Worm (Caenorhabditis elegans): ENCODE measurements around the gene hid-1.

The hid-1 gene

DNA sequence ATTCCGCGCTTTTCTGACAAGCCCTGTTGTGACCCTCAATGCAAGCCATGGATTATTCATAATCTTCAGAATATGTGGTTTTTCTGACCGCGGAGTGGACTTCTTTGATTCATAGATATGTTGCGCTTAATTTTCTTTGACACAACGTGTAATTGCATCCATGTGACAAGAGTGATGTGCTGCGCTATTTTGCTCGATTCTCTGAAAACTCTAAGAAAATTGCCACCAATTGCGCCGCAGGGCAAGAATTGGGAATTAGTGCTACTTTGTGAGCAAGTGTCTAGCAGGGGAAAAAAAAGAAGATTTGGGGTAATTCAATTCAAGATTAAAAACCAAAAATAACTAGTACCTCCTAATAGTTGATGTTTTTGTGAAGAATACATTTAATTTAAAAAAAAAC lies 24.8 kb upstream of the hid-1 start:
- no peak for TF ChIP-seq dao-5 (tag; optimal IDR thresholded peaks at IDR 0.05)
- no peak for TF ChIP-seq him-1 (tag; optimal IDR thresholded peaks at IDR 0.05)
- no peak for TF ChIP-seq W03F9.2 (tag; optimal IDR thresholded peaks at IDR 0.05)

DNA sequence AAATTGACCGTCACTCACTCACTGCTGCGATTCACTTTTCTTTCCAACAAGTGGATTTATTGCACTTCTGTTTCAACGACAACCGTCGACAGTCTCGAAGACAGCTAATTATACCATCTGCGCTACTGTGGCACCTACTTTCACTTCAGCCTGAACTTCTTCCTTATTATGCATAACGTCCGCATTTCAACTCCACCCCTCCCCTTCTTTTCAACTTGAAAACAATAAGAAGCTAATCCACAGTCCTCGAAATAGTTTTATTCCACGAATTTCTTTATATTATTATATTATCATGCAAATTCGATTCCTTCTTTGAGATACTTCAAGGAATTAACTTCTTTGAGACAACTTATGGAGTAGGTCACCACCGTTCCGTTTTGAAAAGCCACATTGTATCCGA lies 17.5 kb upstream of the hid-1 start, which contains the start of gene R04B3.1:
TSS of gene R04B3.1 (minus strand) at position 101 of the 400 bp plus-strand sequence.
- TF ChIP-seq him-1 (tag; optimal IDR thresholded peaks at IDR 0.05) (no peak), dao-5 (tag; optimal IDR thresholded peaks at IDR 0.05) (no peak), W03F9.2 (tag; optimal IDR thresholded peaks at IDR 0.05) (no peak)

- no peak for TF ChIP-seq dao-5 (tag; optimal IDR thresholded peaks at IDR 0.05)
- TF ChIP-seq W03F9.2 (tag; optimal IDR thresholded peaks at IDR 0.05) = no peak
- no peak for TF ChIP-seq him-1 (tag; optimal IDR thresholded peaks at IDR 0.05)
These were observed 15.2 kb upstream of the hid-1 start, which contains the start of gene R04B3.2 for ce11 chrX:2473618-2474017. R04B3.2 (minus strand) TSS chrX:2473718.

- no peak for TF ChIP-seq dao-5 (tag; optimal IDR thresholded peaks at IDR 0.05)
- no peak for TF ChIP-seq W03F9.2 (tag; optimal IDR thresholded peaks at IDR 0.05)
- no peak for TF ChIP-seq him-1 (tag; optimal IDR thresholded peaks at IDR 0.05)
These were observed 13.0 kb upstream of the hid-1 start, which contains the start of gene R04B3.3 for ce11 chrX:2475873-2476272. R04B3.3 (minus strand) TSS chrX:2475973.

DNA sequence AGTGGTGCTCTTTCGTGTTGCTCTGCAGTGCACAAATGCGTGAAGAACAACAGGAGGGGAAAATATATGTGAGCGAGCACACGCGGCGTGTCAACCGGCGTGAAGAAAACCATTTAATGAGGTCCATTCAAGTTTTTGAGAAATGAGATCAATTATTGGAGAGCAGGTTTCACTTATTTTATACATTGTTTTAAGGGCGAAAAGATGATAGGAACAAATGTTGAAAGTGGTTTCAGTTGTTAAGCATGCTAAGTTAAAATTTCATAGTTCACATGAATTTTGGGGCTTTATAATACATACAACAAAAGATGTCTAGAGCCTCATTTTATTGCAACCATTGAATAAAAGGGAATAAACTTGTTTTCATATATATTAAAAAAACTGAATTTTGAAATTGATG lies 10.0 kb upstream of the hid-1 start, which contains the start of gene K02E10.5:
TSS of gene K02E10.5 (minus strand) at position 101 of the 400 bp plus-strand sequence.
- TF ChIP-seq dao-5 (tag; optimal IDR thresholded peaks at IDR 0.05) (no peak), W03F9.2 (tag; optimal IDR thresholded peaks at IDR 0.05) (no peak), him-1 (tag; optimal IDR thresholded peaks at IDR 0.05) (no peak)

- TF ChIP-seq dao-5 (tag; optimal IDR thresholded peaks at IDR 0.05) = no peak
- TF ChIP-seq W03F9.2 (tag; optimal IDR thresholded peaks at IDR 0.05) = no peak
- TF ChIP-seq him-1 (tag; optimal IDR thresholded peaks at IDR 0.05) = no peak
These were observed 6.2 kb upstream of the hid-1 start, which contains the start of gene K02E10.6 for ce11 chrX:2482622-2483021. K02E10.6 (minus strand) TSS chrX:2482770.

DNA sequence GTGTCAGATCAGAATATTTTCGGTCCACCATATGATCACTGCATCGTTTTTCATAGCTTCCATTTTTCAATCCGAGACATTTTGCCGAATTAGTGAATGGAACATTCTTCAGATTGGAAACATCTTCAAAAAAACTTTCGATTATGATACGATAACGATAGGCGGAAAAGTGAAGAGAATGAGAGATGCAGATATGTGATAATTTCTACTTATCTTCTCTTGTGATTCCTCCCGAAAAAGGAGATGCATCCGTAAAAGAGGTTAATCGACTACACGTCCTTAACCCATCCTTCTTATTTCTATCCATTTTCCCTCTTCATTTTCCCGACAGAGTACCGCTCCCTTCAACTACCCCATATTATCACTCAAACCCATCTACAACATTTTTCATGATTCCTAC lies 5.8 kb upstream of the hid-1 start, which contains the start of gene K02E10.4:
TSS of gene K02E10.4 (plus strand) at position 186 of the 400 bp plus-strand sequence.
- TF ChIP-seq him-1 (tag; optimal IDR thresholded peaks at IDR 0.05) (no peak), dao-5 (tag; optimal IDR thresholded peaks at IDR 0.05) (no peak), W03F9.2 (tag; optimal IDR thresholded peaks at IDR 0.05) (no peak)

DNA sequence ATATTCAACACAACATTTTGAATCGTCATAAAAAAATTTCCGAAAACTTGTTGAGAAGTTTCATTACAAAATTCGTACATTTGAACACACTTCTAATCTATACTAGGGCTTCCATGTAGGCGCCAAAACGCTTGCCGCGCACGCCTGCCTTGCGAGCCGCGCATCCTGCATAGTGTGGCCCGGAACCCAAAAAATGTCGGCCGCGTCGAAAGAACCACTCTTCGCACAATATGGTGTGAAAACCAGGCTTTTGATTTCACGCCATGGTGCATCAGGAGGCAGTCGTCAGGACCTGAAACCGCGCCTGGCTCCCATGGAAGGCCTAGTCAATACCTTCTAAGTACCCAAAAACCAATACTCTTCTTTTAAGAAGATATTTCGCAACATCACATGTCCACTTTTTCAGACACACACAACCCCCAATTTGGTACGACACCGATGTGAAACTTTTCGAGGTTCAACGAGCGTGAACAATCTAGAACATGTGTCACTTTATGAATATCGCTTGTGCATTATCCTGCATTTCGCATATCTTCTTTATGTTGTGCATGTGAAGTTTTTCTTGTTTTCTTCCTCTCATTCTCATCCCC lies 4.8 kb downstream of the hid-1 start:
- TF ChIP-seq him-1 (tag; optimal IDR thresholded peaks at IDR 0.05) (no peak), dao-5 (tag; optimal IDR thresholded peaks at IDR 0.05) (no peak), W03F9.2 (tag; optimal IDR thresholded peaks at IDR 0.05) (no peak)

DNA sequence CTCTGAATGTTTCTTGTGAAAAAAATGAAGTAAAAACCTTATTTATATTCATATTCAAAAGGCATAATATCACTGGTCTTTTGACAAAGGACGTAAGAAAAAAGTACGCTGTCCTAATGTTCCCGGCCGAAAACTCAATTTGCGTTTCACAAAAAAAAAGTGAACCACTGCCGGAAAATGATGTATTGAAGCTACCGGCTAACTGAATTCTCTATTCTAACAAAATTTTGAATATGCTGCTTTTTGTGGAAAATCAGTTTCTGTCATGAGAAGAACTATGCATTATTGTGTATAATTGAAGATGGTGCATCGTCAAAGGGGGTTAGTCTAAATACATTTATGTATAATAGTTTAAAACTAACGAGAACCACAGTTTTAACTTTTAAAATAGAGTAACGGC lies 5.4 kb downstream of the hid-1 start:
- TF ChIP-seq dao-5 (tag; optimal IDR thresholded peaks at IDR 0.05) = no peak
- TF ChIP-seq him-1 (tag; optimal IDR thresholded peaks at IDR 0.05) = no peak
- no peak for TF ChIP-seq W03F9.2 (tag; optimal IDR thresholded peaks at IDR 0.05)

DNA sequence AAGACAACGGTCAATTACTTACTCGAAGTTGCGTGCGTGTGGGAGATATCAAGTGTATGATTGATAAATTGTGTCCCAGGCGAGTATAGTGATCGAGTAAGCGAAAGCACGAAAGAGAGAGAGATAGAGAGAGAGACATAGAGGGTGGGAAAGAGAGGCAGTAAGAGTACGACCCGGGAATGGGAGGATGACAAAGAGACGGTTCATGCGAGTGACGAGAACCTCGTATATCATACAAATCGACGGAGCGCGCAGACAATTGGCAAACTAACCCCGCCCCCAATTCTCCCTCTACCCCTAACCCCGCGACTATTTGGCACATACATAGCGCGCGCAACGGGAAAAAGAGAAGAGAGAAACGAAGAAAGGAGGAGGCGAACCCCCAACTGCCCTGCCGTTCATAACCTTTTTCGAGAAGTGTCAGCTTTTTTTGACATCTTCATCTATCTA lies 7.0 kb downstream of the hid-1 start, which contains the start of gene rabr-1:
TSS of gene rabr-1 (plus strand) at position 316 of the 450 bp plus-strand sequence.
- TF ChIP-seq dao-5 (tag; optimal IDR thresholded peaks at IDR 0.05) (no peak), W03F9.2 (tag; optimal IDR thresholded peaks at IDR 0.05) (no peak), him-1 (tag; optimal IDR thresholded peaks at IDR 0.05) (no peak)

DNA sequence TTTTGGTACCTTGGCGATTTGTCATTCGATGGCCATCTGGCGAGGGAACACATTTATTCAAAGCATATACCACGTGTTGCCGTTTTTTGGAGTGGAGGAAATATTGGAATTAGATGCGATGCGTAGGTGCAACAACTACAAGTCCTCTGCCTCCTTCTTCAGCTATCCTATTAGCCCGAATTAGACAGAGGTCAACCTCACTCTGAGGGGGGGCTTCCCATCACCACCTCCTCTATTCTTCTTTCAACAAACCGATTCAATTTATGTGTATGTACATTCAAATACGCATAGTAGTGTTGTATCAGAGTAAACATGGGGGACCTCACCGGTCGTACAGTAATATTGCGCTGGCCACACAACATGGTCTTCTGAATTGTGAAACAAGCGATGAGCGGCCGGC lies 9.0 kb downstream of the hid-1 start:
- TF ChIP-seq W03F9.2 (tag; optimal IDR thresholded peaks at IDR 0.05) (no peak), dao-5 (tag; optimal IDR thresholded peaks at IDR 0.05) (no peak), him-1 (tag; optimal IDR thresholded peaks at IDR 0.05) (no peak)

DNA sequence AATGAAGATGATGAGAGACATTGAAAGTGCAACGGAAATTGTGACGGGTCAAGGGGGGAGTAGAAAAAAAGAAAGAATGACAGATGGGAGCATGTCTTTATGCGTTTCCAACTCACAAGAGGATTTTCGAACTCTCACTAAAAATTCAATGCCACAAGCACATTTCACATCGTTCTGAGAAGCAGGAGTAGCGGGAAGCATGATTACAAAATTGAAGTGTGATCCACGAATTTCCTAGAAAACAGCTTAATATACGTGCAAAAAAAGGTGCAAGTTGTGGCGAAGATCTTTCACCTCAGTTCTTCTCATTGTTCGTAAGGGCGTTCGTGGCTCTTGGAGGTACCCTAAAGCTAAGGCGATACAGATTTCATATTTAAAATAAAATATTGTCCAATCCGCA lies 17.9 kb downstream of the hid-1 start:
- no peak for TF ChIP-seq W03F9.2 (tag; optimal IDR thresholded peaks at IDR 0.05)
- TF ChIP-seq him-1 (tag; optimal IDR thresholded peaks at IDR 0.05) = no peak
- TF ChIP-seq dao-5 (tag; optimal IDR thresholded peaks at IDR 0.05) = no peak

DNA sequence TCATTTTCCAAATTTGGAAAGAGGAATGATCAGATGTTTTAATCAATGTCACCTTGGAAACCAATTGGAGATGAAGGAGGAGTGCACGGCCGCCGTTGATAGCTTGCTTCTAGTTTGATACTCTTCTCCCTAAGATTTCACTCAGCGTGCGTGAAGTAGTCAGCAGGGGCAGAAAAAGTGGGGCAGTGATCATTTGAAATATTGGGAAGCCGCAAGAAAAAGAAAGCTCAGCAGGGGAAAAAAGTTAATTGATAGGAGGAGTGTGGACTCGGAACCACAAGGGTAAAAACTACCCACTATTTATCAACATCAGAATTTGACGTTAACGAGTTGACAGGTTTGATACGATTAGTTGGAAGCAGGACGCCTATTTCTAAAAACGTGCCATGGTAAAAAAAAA lies 19.6 kb downstream of the hid-1 start, which contains the start of gene K02E10.7:
TSS of gene K02E10.7 (minus strand) at position 101 of the 400 bp plus-strand sequence.
- TF ChIP-seq W03F9.2 (tag; optimal IDR thresholded peaks at IDR 0.05) (no peak), dao-5 (tag; optimal IDR thresholded peaks at IDR 0.05) (no peak), him-1 (tag; optimal IDR thresholded peaks at IDR 0.05) (no peak)

DNA sequence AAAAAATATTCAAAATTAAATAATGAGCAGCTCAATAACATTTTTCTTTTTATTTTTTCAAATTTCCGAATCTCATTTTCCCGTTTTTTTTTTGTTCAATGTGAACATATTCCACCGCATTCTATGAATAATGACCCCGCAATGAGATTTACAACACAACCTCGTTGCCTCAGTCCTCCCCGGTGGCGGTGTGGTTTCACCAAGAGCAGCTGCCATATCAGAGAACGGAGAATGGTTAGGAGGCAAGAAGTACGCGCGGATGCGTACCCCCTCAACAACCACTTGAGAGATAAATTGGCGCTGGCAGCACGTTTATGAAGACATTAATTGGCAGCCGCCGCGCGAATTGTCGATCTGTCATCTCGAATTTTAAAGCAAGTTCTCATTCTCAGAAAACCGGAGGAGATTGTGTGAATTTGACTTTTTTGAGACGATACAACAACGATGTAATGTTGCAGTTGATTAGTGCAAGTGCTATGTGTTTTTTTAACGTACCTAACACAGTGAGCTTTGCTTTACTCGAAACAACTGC lies 24.9 kb downstream of the hid-1 start:
- no peak for TF ChIP-seq W03F9.2 (tag; optimal IDR thresholded peaks at IDR 0.05)
- no peak for TF ChIP-seq him-1 (tag; optimal IDR thresholded peaks at IDR 0.05)
- no peak for TF ChIP-seq dao-5 (tag; optimal IDR thresholded peaks at IDR 0.05)
